Worm (Caenorhabditis elegans): ENCODE measurements around the gene ZK1321.4.

ZK1321.4 gene

DNA sequence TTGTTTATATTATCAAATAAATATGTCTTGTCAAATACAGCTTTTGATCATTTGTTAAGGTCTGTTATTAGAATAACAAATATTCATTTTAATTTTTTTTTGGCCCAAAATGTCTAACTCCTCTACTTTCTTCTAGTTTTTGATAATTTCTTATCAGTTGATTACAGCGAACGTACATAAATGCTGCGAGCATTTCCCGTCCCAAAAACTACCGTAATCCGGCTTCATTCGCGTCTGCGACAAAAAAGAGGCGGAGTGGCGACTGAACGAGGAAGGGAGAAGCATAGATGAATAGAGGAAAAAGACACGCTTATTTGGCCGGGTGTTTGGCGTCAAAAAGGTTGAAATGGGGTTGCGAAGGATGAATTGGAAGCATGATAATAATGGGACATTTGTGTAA is 33.2 kb downstream of the ZK1321.4 start:
- no peak for TF ChIP-seq snpc-4 (GFP tag; optimal IDR thresholded peaks at IDR 0.05)
- peak in 1 of 4 experiments; percentile 4 for TF ChIP-seq snpc-4 (tag; optimal IDR thresholded peaks at IDR 0.05)
- 0 out of 2 replicates have a peak, but pooled peaks have one; percentile 41 for TF ChIP-seq pbrm-1 (GFP tag; IDR thresholded peaks at IDR 0.05)
- TF ChIP-seq dpff-1 (tag; optimal IDR thresholded peaks at IDR 0.05): no peak
- no peak for TF ChIP-seq F57A8.1 (GFP tag; optimal IDR thresholded peaks at IDR 0.05)
- no peak for TF ChIP-seq mxl-1 (tag; optimal IDR thresholded peaks at IDR 0.05)
- no peak for TF ChIP-seq bed-1 (GFP tag; IDR thresholded peaks at IDR 0.05)
- TF ChIP-seq F10E7.11 (tag; optimal IDR thresholded peaks at IDR 0.05): no peak
- TF ChIP-seq F49E8.2 (tag; optimal IDR thresholded peaks at IDR 0.05; ENCODE audit: insufficient read depth): no peak
- no peak for TF ChIP-seq ama-1 (optimal IDR thresholded peaks at IDR 0.05)
- no peak for TF ChIP-seq ama-1 (GFP tag; optimal IDR thresholded peaks at IDR 0.05)
- no peak for TF ChIP-seq ztf-6 (GFP tag; IDR thresholded peaks at IDR 0.05)
- TF ChIP-seq nhr-90 (tag; optimal IDR thresholded peaks at IDR 0.05): peak; percentile 38
- no peak for TF ChIP-seq nhr-120 (GFP tag; IDR thresholded peaks at IDR 0.05)
- no peak for TF ChIP-seq madf-6 (GFP tag; IDR thresholded peaks at IDR 0.05)
- peak; percentile 13 for TF ChIP-seq tbp1 (GFP tag; optimal IDR thresholded peaks at IDR 0.05)
- TF ChIP-seq F37B4.10 (GFP tag; IDR thresholded peaks at IDR 0.05): no peak
- TF ChIP-seq mel-28 (tag; optimal IDR thresholded peaks at IDR 0.05; ENCODE audit: borderline replicate concordance): no peak
- TF ChIP-seq C17E4.6 (GFP tag; IDR thresholded peaks at IDR 0.05): no peak
- no peak for TF ChIP-seq bed-2 (GFP tag; IDR thresholded peaks at IDR 0.05)
- TF ChIP-seq sea-2 (GFP tag; IDR thresholded peaks at IDR 0.05): no peak
- peak; percentile 3 for TF ChIP-seq ets-4 (GFP tag; optimal IDR thresholded peaks at IDR 0.05)
- TF ChIP-seq lin-40 (tag; optimal IDR thresholded peaks at IDR 0.05): no peak
- TF ChIP-seq ztf-25 (GFP tag; IDR thresholded peaks at IDR 0.05): no peak
- TF ChIP-seq ceh-79 (tag; optimal IDR thresholded peaks at IDR 0.05): no peak
- no peak for TF ChIP-seq lsy-27 (tag; optimal IDR thresholded peaks at IDR 0.05; ENCODE audit: borderline replicate concordance, insufficient read depth)
- 0 out of 2 replicates have a peak, but pooled peaks have one; percentile 61 for TF ChIP-seq madf-3 (GFP tag; IDR thresholded peaks at IDR 0.05)
- peak; percentile 53 for TF ChIP-seq pha-4 (tag; optimal IDR thresholded peaks at IDR 0.05)
- peak; percentile 60; the same call in 1 of the 2 replicates for TF ChIP-seq dox-1 (GFP tag; IDR thresholded peaks at IDR 0.05)
- no peak for TF ChIP-seq cebp-1 (GFP tag; IDR thresholded peaks at IDR 0.05)
- peak; percentile 26 for TF ChIP-seq cebp-1 (tag; optimal IDR thresholded peaks at IDR 0.05)
- no peak for TF ChIP-seq T26A5.8 (tag; optimal IDR thresholded peaks at IDR 0.05)
- no peak for TF ChIP-seq aptf-3 (GFP tag; IDR thresholded peaks at IDR 0.05)
- TF ChIP-seq nfyb-1 (GFP tag; IDR thresholded peaks at IDR 0.05): no peak
- TF ChIP-seq ceh-91 (GFP tag; IDR thresholded peaks at IDR 0.05): no peak
- TF ChIP-seq let-526 (GFP tag; IDR thresholded peaks at IDR 0.05): no peak
- TF ChIP-seq ztf-18 (tag; optimal IDR thresholded peaks at IDR 0.05): no peak
- TF ChIP-seq ztf-26 (tag; optimal IDR thresholded peaks at IDR 0.05): no peak
- TF ChIP-seq sdz-38 (tag; optimal IDR thresholded peaks at IDR 0.05): no peak
- peak; percentile 61 to 69 for TF ChIP-seq let-607 (tag; optimal IDR thresholded peaks at IDR 0.05)
- no peak for TF ChIP-seq Y53F4B.3 (GFP tag; IDR thresholded peaks at IDR 0.05)
- TF ChIP-seq zfh-2 (GFP tag; conservative IDR thresholded peaks at IDR 0.05): no peak
- TF ChIP-seq hmg-1.2 (GFP tag; IDR thresholded peaks at IDR 0.05): 0 out of 2 replicates have a peak, but pooled peaks have one; percentile 11
- TF ChIP-seq Y56A3A.18 (GFP tag; IDR thresholded peaks at IDR 0.05): 0 out of 2 replicates have a peak, but pooled peaks have one; percentile 8
- TF ChIP-seq nhr-80 (tag; optimal IDR thresholded peaks at IDR 0.05): peak; percentile 86
- TF ChIP-seq ztf-22 (GFP tag; optimal IDR thresholded peaks at IDR 0.05): peak; percentile 76
- 0 out of 2 replicates have a peak, but pooled peaks have one; percentile 47 for TF ChIP-seq Y53G8AR.9 (GFP tag; conservative IDR thresholded peaks at IDR 0.05)
- TF ChIP-seq nhr-179 (tag; optimal IDR thresholded peaks at IDR 0.05): no peak
- TF ChIP-seq ztf-28 (GFP tag; IDR thresholded peaks at IDR 0.05): no peak
